Worm (Caenorhabditis elegans): ENCODE results near the gene str-159.

DNA sequence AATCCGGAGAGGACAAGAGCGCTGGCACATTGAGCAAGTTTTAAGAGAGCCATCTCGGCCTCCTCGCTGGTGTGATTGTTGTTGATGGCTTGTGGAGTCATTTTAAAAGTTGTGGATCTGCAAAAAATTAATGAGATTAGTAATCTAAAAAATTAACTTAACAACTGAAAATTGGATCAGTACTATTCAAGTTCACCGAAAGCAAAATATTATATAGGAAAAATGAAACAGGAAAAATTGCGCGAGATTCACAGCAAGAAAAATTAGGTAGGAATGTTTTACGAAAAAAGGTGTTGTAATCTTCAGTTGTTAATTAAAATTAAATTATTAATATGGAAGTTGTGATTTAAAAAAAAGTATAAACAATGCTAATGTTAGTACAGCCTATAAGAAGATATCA, 21.9 kb upstream of the str-159 start, which contains the start of gene T08B6.1:
- TF ChIP-seq dao-5 (tag; optimal IDR thresholded peaks at IDR 0.05) (no peak), him-1 (tag; optimal IDR thresholded peaks at IDR 0.05) (no peak), W03F9.2 (tag; optimal IDR thresholded peaks at IDR 0.05) (no peak)
